Worm (Caenorhabditis elegans) whole organism, mixed stage, embryonic: Measurements from ENCODE around the gene T05G5.1.

Experiments used
- bed-3 ChIP-seq: fragments of 200-800 bp; sonication (Bioruptor generic); optimal IDR thresholded peaks from 3 replicates; lab custom pipeline; 2018; ENCODE audit warnings: mild to moderate bottlenecking, missing genetic modification characterization, moderate library complexity, missing compliant biosample characterization
- blmp-1 ChIP-seq: fragments of 150-350 bp; optimal IDR thresholded peaks from 2 replicates; lab custom pipeline; 2014; ENCODE audit warnings: missing biosample characterization, missing genetic modification characterization
- ceh-39 ChIP-seq: fragments of 150-350 bp; optimal IDR thresholded peaks from 2 replicates; lab custom pipeline; 2014; ENCODE audit warnings: missing biosample characterization, missing genetic modification characterization
- ceh-43 ChIP-seq: fragments of 200-800 bp; sonication (Bioruptor generic); optimal IDR thresholded peaks from 2 replicates; lab custom pipeline; 2018; ENCODE audit warnings: mild to moderate bottlenecking, missing genetic modification characterization, moderate library complexity, missing compliant biosample characterization
- ceh-83 ChIP-seq: fragments of 200-800 bp; sonication (Bioruptor generic); optimal IDR thresholded peaks from 2 replicates; lab custom pipeline; 2018; ENCODE audit warnings: mild to moderate bottlenecking, missing genetic modification characterization, missing compliant biosample characterization
- ces-1 ChIP-seq: fragments of 150-350 bp; optimal IDR thresholded peaks from 2 replicates; lab custom pipeline; 2014; ENCODE audit warnings: missing biosample characterization, missing genetic modification reagents, missing genetic modification characterization
- cnd-1 ChIP-seq: fragments of 200-800 bp; sonication (Bioruptor generic); optimal IDR thresholded peaks from 2 replicates; lab custom pipeline; 2018; ENCODE audit warnings: mild to moderate bottlenecking, missing genetic modification characterization, missing compliant biosample characterization
- drap-1 ChIP-seq: fragments of 200-800 bp; sonication (Bioruptor generic); optimal IDR thresholded peaks from 3 replicates; lab custom pipeline; 2018; ENCODE audit warnings: mild to moderate bottlenecking, missing genetic modification characterization, missing compliant biosample characterization
- elt-3 ChIP-seq: fragments of 150-350 bp; optimal IDR thresholded peaks from 2 replicates; lab custom pipeline; 2014; ENCODE audit warnings: missing biosample characterization, missing genetic modification characterization
- flh-1 ChIP-seq: fragments of 200-800 bp; sonication (Bioruptor generic); optimal IDR thresholded peaks from 2 replicates; lab custom pipeline; 2018; ENCODE audit warnings: mild to moderate bottlenecking, missing genetic modification characterization, moderate library complexity, missing compliant biosample characterization
- ham-2 ChIP-seq: fragments of 200-800 bp; sonication (Bioruptor generic); optimal IDR thresholded peaks from 2 replicates; lab custom pipeline; 2018; ENCODE audit warnings: mild to moderate bottlenecking, missing genetic modification characterization, missing compliant biosample characterization
- hlh-1 ChIP-seq: fragments of 150-350 bp; optimal IDR thresholded peaks from 2 replicates; lab custom pipeline; 2014; ENCODE audit warnings: missing biosample characterization, missing genetic modification reagents, missing genetic modification characterization
- lin-13 ChIP-seq: fragments of 150-350 bp; optimal IDR thresholded peaks from 2 replicates; lab custom pipeline; 2014; ENCODE audit warnings: missing biosample characterization, missing genetic modification characterization
- lin-32 ChIP-seq: fragments of 200-800 bp; sonication (Bioruptor generic); optimal IDR thresholded peaks from 2 replicates; lab custom pipeline; 2018; ENCODE audit warnings: mild to moderate bottlenecking, missing genetic modification characterization, missing compliant biosample characterization
- lsy-2 ChIP-seq: fragments of 150-350 bp; optimal IDR thresholded peaks from 2 replicates; lab custom pipeline; 2014; ENCODE audit warnings: missing biosample characterization, missing genetic modification characterization
- mab-5 ChIP-seq: fragments of 150-350 bp; optimal IDR thresholded peaks from 2 replicates; lab custom pipeline; 2014; ENCODE audit warnings: missing biosample characterization, missing genetic modification characterization
- mep-1 ChIP-seq: fragments of 150-350 bp; optimal IDR thresholded peaks from 2 replicates; lab custom pipeline; 2017; ENCODE audit warnings: missing biosample characterization, missing genetic modification reagents, missing genetic modification characterization, inconsistent platforms
- mls-2 ChIP-seq: sonication (generic microtip); optimal IDR thresholded peaks from 2 replicates; lab custom pipeline; 2016; ENCODE audit warnings: mild to moderate bottlenecking, missing genetic modification characterization, moderate library complexity, missing compliant biosample characterization
- nhr-2 ChIP-seq: fragments of 150-350 bp; optimal IDR thresholded peaks from 2 replicates; lab custom pipeline; 2014; ENCODE audit warnings: missing biosample characterization, missing genetic modification characterization
- nhr-237 ChIP-seq: fragments of 150-350 bp; optimal IDR thresholded peaks from 2 replicates; lab custom pipeline; 2014; ENCODE audit warnings: missing biosample characterization, missing genetic modification characterization
- nhr-28 ChIP-seq: fragments of 150-350 bp; optimal IDR thresholded peaks from 2 replicates; lab custom pipeline; 2014; ENCODE audit warnings: missing biosample characterization, missing genetic modification characterization
- nhr-76 ChIP-seq: sonication (generic microtip); optimal IDR thresholded peaks from 2 replicates; lab custom pipeline; 2017; ENCODE audit warnings: missing biosample characterization, missing genetic modification characterization
- pha-4 ChIP-seq: fragments of 150-350 bp; optimal IDR thresholded peaks from 2 replicates; lab custom pipeline; 2018; ENCODE audit warnings: missing biosample characterization, missing genetic modification reagents, missing genetic modification characterization
- sem-2 ChIP-seq: fragments of 200-800 bp; sonication (Bioruptor generic); optimal IDR thresholded peaks from 2 replicates; lab custom pipeline; 2018; ENCODE audit warnings: mild to moderate bottlenecking, missing genetic modification characterization, missing compliant biosample characterization
- snpc-4 ChIP-seq: fragments of 150-350 bp; optimal IDR thresholded peaks from 2 replicates; lab custom pipeline; 2014; ENCODE audit warnings: missing biosample characterization, missing genetic modification characterization
- sptf-1 ChIP-seq: sonication (generic microtip); optimal IDR thresholded peaks from 2 replicates; lab custom pipeline; 2017; ENCODE audit warnings: mild to moderate bottlenecking, missing genetic modification characterization, moderate library complexity, missing compliant biosample characterization
- tbx-8 ChIP-seq: fragments of 200-800 bp; sonication (Bioruptor generic); optimal IDR thresholded peaks from 2 replicates; lab custom pipeline; 2018; ENCODE audit warnings: mild to moderate bottlenecking, missing genetic modification characterization, moderate library complexity, missing compliant biosample characterization
- unc-120 ChIP-seq: sonication (generic microtip); optimal IDR thresholded peaks from 2 replicates; lab custom pipeline; 2017; ENCODE audit warnings: missing genetic modification characterization, missing compliant biosample characterization; ENCODE audit not compliant: poor library complexity, severe bottlenecking
- unc-39 ChIP-seq: fragments of 150-350 bp; optimal IDR thresholded peaks from 2 replicates; lab custom pipeline; 2014; ENCODE audit warnings: missing biosample characterization, missing genetic modification characterization
- unc-62 ChIP-seq: fragments of 150-350 bp; optimal IDR thresholded peaks from 2 replicates; lab custom pipeline; 2014; ENCODE audit warnings: missing biosample characterization, missing genetic modification reagents, missing genetic modification characterization
- zip-8 ChIP-seq: fragments of 150-350 bp; optimal IDR thresholded peaks from 2 replicates; lab custom pipeline; 2014; ENCODE audit warnings: missing biosample characterization, missing genetic modification characterization
- ztf-11 ChIP-seq: fragments of 150-350 bp; optimal IDR thresholded peaks from 2 replicates; lab custom pipeline; 2014; ENCODE audit warnings: missing biosample characterization, missing genetic modification characterization

Gene T05G5.1

DNA sequence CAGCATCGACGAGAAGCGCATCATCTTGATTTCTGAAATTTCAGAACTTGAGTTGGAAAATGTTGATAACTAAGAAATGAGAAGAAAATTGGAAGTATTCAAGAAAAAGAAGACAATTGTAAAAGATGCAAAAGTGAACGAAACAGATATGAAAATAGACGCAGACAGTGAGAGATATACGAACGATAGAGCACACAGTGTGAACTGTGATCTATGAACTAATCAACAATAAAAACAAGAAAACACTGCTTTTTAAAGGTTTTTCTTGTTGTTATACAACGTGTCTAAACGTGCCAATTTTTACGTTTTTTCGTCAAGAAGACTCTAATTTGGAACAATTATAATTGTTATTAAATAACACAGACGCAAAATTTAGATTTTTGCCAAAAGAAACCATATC, 9.7 kb upstream of the T05G5.1 start, which contains the start of gene ech-6:
ech-6 (minus strand) TSS at position 32 of the 400 bp plus-strand sequence.
- TF ChIP-seq flh-1 (GFP tag; lab: Kevin White, UChicago) (no peak), mab-5 (tag; lab: Kevin White, UChicago) (no peak), ceh-39 (tag; lab: Kevin White, UChicago) (no peak), ces-1 (GFP tag; lab: Kevin White, UChicago) (no peak), nhr-2 (tag; lab: Kevin White, UChicago) (no peak), elt-3 (tag; lab: Kevin White, UChicago) (no peak), ceh-83 (no peak), sem-2 (GFP tag; lab: Kevin White, UChicago) (no peak), bed-3 (GFP tag; lab: Kevin White, UChicago) (no peak), mep-1 (tag; lab: Kevin White, UChicago) (no peak), drap-1 (no peak), unc-120 (no peak), blmp-1 (tag; lab: Kevin White, UChicago) (no peak), hlh-1 (tag; lab: Kevin White, UChicago) (no peak), mls-2 (tag; lab: Kevin White, UChicago) (no peak), tbx-8 (GFP tag; lab: Kevin White, UChicago) (no peak)

DNA sequence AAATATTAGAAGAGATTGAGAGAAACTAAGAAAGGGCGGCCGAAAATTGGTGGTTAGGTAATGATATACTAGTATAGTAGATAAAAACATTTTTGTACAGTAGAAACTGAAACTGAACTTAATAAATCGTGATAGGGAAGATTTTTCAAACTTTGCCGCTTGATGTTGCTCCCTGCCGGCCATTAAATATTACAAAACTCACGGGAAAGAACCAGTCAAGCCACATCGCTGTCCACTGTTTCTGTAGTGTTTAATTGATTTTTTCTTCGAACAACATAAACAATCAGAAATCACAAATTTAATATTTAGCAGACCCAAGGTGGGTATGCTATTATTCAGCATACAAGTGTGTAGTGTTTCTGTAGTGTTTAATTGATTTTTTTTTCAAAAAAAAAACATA, 7.9 kb upstream of the T05G5.1 start, which contains the start of gene T05G5.5:
T05G5.5 (minus strand) TSS at position 359 of the 400 bp plus-strand sequence.
- TF ChIP-seq unc-120 (no peak), sem-2 (GFP tag; lab: Kevin White, UChicago) (no peak), lin-13 (no peak), ceh-83 (no peak), lin-32 (GFP tag; lab: Kevin White, UChicago) (no peak), blmp-1 (tag; lab: Kevin White, UChicago) (no peak), ces-1 (GFP tag; lab: Kevin White, UChicago) (no peak), snpc-4 (tag; lab: Kevin White, UChicago) (no peak), unc-62 (GFP tag; lab: Kevin White, UChicago) (no peak), sptf-1 (tag; lab: Kevin White, UChicago) (no peak), elt-3 (tag; lab: Kevin White, UChicago) (no peak), ceh-43 (GFP tag; lab: Kevin White, UChicago) (no peak), unc-39 (tag; lab: Kevin White, UChicago) (no peak), ztf-11 (tag; lab: Kevin White, UChicago) (no peak), zip-8 (no peak)

DNA sequence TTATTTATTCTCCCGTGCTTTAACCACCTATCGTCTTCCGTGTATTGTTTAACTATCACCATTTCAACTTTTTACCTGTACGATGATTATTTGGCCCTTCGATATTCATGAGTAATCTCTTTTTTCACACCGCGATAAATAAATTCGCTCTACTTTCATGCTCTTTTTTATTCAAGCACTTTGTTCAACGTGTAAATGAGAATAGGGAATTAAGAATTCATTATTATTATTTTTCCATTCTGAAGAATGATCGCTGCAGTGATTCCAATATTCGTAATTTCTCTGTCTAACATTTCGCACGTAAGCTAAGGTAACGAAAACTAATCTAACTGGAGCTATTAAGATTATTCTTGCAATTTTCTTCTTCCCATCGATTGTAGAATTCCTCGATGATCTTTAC, 5.6 kb upstream of the T05G5.1 start, which contains the start of gene T05G5.4:
T05G5.4 (plus strand) TSS at position 241 of the 400 bp plus-strand sequence.
- TF ChIP-seq sptf-1 (tag; lab: Kevin White, UChicago) (no peak), nhr-28 (no peak), nhr-76 (tag; lab: Kevin White, UChicago) (no peak), lin-13 (no peak), mep-1 (tag; lab: Kevin White, UChicago) (no peak), unc-62 (GFP tag; lab: Kevin White, UChicago) (no peak), pha-4 (tag; lab: Kevin White, UChicago) (no peak)
- TF ChIP-seq, all 35 proteins: peak for 0

DNA sequence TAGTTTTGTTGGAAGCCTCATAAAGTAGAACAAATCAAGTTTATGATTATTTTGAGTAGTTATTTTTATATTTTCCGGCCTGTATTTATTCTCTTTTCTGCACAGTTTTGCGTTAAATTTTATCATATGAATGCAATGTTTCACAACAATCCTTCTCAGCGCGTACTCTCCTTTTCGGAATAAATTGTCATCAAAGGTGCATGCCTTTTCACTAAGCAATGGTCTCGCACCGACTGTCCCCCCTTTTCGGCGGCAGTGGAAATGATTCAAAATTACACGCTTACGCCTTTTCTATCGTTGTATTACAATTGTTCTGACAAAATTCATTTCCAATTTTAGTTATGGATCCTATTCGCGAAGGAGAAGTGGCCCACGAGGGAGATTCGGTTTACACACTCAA, 4.0 kb upstream of the T05G5.1 start, which contains the start of the genes iff-1 and cdk-1:
iff-1 (minus strand) TSS at position 61 of the 400 bp plus-strand sequence.
cdk-1 (plus strand) TSS at position 340 of the 400 bp plus-strand sequence.
- TF ChIP-seq cnd-1 (tag; lab: Kevin White, UChicago) (no peak), pha-4 (tag; lab: Kevin White, UChicago) (peak; percentile 15), mep-1 (tag; lab: Kevin White, UChicago) (peak; percentile 63), elt-3 (tag; lab: Kevin White, UChicago) (no peak), nhr-2 (tag; lab: Kevin White, UChicago) (no peak), nhr-237 (tag; lab: Kevin White, UChicago) (peak; percentile 21), unc-62 (GFP tag; lab: Kevin White, UChicago) (no peak), mls-2 (tag; lab: Kevin White, UChicago) (no peak), lin-32 (GFP tag; lab: Kevin White, UChicago) (no peak), tbx-8 (GFP tag; lab: Kevin White, UChicago) (no peak), snpc-4 (tag; lab: Kevin White, UChicago) (no peak), nhr-76 (tag; lab: Kevin White, UChicago) (no peak), unc-120 (peak; percentile 49), mab-5 (tag; lab: Kevin White, UChicago) (no peak), ces-1 (GFP tag; lab: Kevin White, UChicago) (peak; percentile 41), zip-8 (no peak), ham-2 (GFP tag; lab: Kevin White, UChicago) (no peak), bed-3 (GFP tag; lab: Kevin White, UChicago) (no peak), hlh-1 (tag; lab: Kevin White, UChicago) (no peak), lsy-2 (tag; lab: Kevin White, UChicago) (peak; percentile 37), blmp-1 (tag; lab: Kevin White, UChicago) (no peak), flh-1 (GFP tag; lab: Kevin White, UChicago) (no peak), ceh-43 (GFP tag; lab: Kevin White, UChicago) (no peak), sptf-1 (tag; lab: Kevin White, UChicago) (no peak)
- TF ChIP-seq, all 35 proteins: peak for 6
